Worm (Caenorhabditis elegans): ENCODE data around the gene nlt-1.

nlt-1 gene

DNA sequence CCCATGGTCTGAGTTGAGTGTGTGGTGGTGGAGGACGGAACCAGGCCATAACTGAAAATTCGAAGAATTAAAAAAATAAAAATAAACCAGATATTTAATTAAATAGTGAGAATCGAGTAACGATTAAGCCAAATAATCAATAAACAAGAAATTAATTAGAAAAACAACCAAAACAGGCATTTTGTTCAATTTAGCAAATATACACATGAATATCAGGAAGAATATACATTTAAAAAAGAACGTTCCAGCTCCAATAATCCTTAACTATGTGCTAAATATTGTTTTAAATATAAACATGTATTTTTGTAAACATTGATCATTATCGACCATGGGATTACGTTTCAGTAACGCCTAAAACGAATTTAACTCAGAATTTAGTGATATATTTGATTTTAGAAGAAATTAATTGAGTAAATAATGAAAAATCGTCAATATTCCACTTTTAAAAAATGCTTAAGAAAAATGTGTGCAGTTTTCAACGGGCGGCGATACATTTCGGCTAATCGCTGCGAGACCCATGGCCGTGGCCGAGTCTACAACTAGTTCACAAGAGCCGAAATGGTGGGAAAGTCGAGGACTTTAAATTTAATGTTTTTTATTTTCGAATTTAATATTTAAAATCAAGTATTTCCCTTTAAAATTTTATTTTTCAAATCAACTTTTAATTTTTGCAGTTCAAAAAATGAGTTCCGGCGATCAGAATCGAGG, 32.8 kb downstream of the nlt-1 start, which contains the start of the genes R53.4 and psf-1 (continued):
- TF ChIP-seq cebp-1 (GFP tag; IDR thresholded peaks at IDR 0.05) (no peak), cebp-1 (tag; optimal IDR thresholded peaks at IDR 0.05) (peak; percentile 37), fkh-3 (tag; optimal IDR thresholded peaks at IDR 0.05) (no peak), ztf-26 (tag; optimal IDR thresholded peaks at IDR 0.05) (no peak), nhr-27 (tag; optimal IDR thresholded peaks at IDR 0.05) (no peak), die-1 (tag; optimal IDR thresholded peaks at IDR 0.05) (no peak), ekl-4 (GFP tag; IDR thresholded peaks at IDR 0.05) (no peak), madf-8 (GFP tag; conservative IDR thresholded peaks at IDR 0.05) (peak; percentile 19; the same call in 1 of the 2 replicates), madf-10 (tag; optimal IDR thresholded peaks at IDR 0.05) (peak; percentile 4), mel-28 (tag; optimal IDR thresholded peaks at IDR 0.05; ENCODE audit: borderline replicate concordance) (no peak), B0261.1 (tag; optimal IDR thresholded peaks at IDR 0.05) (no peak), rcor-1 (GFP tag; IDR thresholded peaks at IDR 0.05) (no peak), lsy-27 (tag; optimal IDR thresholded peaks at IDR 0.05; ENCODE audit: borderline replicate concordance, insufficient read depth) (no peak), snpc-3.4 (tag; optimal IDR thresholded peaks at IDR 0.05) (peak; percentile 64), T26A5.8 (tag; optimal IDR thresholded peaks at IDR 0.05) (no peak), dox-1 (GFP tag; IDR thresholded peaks at IDR 0.05) (peak; percentile 77), nfya-1 (tag; optimal IDR thresholded peaks at IDR 0.05; ENCODE audit: borderline replicate concordance, insufficient read depth) (no peak), madf-6 (GFP tag; IDR thresholded peaks at IDR 0.05) (peak; percentile 62), snpc-1.1 (tag; optimal IDR thresholded peaks at IDR 0.05; ENCODE audit: insufficient read depth) (no peak), snpc-1.3 (tag; optimal IDR thresholded peaks at IDR 0.05; ENCODE audit: insufficient read depth) (peak; percentile 41), F33H1.4 (GFP tag; IDR thresholded peaks at IDR 0.05) (peak; percentile 88), B0019.2 (GFP tag; conservative IDR thresholded peaks at IDR 0.05) (no peak; the same call in 1 of the 2 replicates), mcd-1 (GFP tag; IDR thresholded peaks at IDR 0.05) (peak; percentile 23; the same call in 1 of the 2 replicates), F57C9.4 (tag; optimal IDR thresholded peaks at IDR 0.05) (no peak), F55B11.4 (tag; optimal IDR thresholded peaks at IDR 0.05; ENCODE audit: borderline replicate concordance, insufficient read depth) (no peak), F37B4.10 (GFP tag; IDR thresholded peaks at IDR 0.05) (no peak), snpc-4 (GFP tag; optimal IDR thresholded peaks at IDR 0.05) (no peak), snpc-4 (tag; optimal IDR thresholded peaks at IDR 0.05) (peak in 2 of 4 experiments; percentile 10 to 31), aptf-2 (GFP tag; conservative IDR thresholded peaks at IDR 0.05) (no peak), ztf-3 (GFP tag; optimal IDR thresholded peaks at IDR 0.05) (no peak), nhr-90 (tag; optimal IDR thresholded peaks at IDR 0.05) (no peak), K12H6.12 (tag; optimal IDR thresholded peaks at IDR 0.05) (no peak), sea-2 (GFP tag; IDR thresholded peaks at IDR 0.05) (no peak), unc-130 (GFP tag; optimal IDR thresholded peaks at IDR 0.05) (peak; percentile 52), C17E4.6 (GFP tag; IDR thresholded peaks at IDR 0.05) (no peak), Y53F4B.3 (GFP tag; IDR thresholded peaks at IDR 0.05) (no peak), zfh-2 (GFP tag; conservative IDR thresholded peaks at IDR 0.05) (no peak), lin-40 (tag; optimal IDR thresholded peaks at IDR 0.05) (no peak), gei-17 (GFP tag; optimal IDR thresholded peaks at IDR 0.05) (no peak), F23B12.7 (tag; optimal IDR thresholded peaks at IDR 0.05; ENCODE audit: insufficient read depth) (peak; percentile 83), ceh-100 (GFP tag; IDR thresholded peaks at IDR 0.05) (no peak), zim-3 (tag; optimal IDR thresholded peaks at IDR 0.05) (no peak), him-1 (tag; optimal IDR thresholded peaks at IDR 0.05) (no peak), F57A8.1 (GFP tag; optimal IDR thresholded peaks at IDR 0.05) (no peak), ceh-79 (tag; optimal IDR thresholded peaks at IDR 0.05) (no peak)
